Fruit fly (Drosophila melanogaster): ENCODE measurements around the gene Pvf2.

- no peak for TF ChIP-seq CTCF (optimal IDR thresholded peaks at IDR 0.05)
- TF ChIP-seq CG8478 (optimal IDR thresholded peaks at IDR 0.05): no peak
Observed at dm6 chr2L:7082203-7082602, 2.2 kb downstream of the Pvf2 start.
